Fruit fly (Drosophila melanogaster) whole organism, embryonic: ENCODE data around the gene Ufsp2.

Experiments
- Ada2b ChIP-seq: fragments of 200-800 bp; sonication (Bioruptor generic); IDR thresholded peaks from 2 replicates; pipeline ENCODE4 v1.3.6; 2022; ENCODE audit warnings: missing biosample characterization, missing genetic modification characterization
- Adf1 ChIP-seq: fragments of 200-800 bp; sonication (Bioruptor generic); IDR thresholded peaks from 2 replicates; pipeline ENCODE4 v1.3.6; 2022; ENCODE audit warnings: missing biosample characterization, missing genetic modification characterization
- BEAF-32 ChIP-seq: fragments of 200-800 bp; sonication (Bioruptor generic); optimal IDR thresholded peaks from 3 replicates; lab custom pipeline; 2017; ENCODE audit warnings: missing biosample characterization, missing genetic modification characterization, mild to moderate bottlenecking, moderate library complexity, missing genetic modification reagents
- Bgb ChIP-seq: fragments of 200-800 bp; sonication (Bioruptor generic); IDR thresholded peaks from 2 replicates; pipeline ENCODE4 v1.3.6; 2022; ENCODE audit warnings: missing biosample characterization, missing genetic modification characterization; ENCODE audit not compliant: partially characterized antibody
- CG10543 ChIP-seq: fragments of 200-800 bp; sonication (Bioruptor generic); optimal IDR thresholded peaks from 3 replicates; lab custom pipeline; 2017; ENCODE audit warnings: missing biosample characterization, mild to moderate bottlenecking, missing genetic modification characterization, moderate library complexity
- CG11504 ChIP-seq: fragments of 200-800 bp; sonication (Bioruptor generic); optimal IDR thresholded peaks from 3 replicates; lab custom pipeline; 2019; ENCODE audit warnings: missing biosample characterization, mild to moderate bottlenecking, missing genetic modification characterization, moderate library complexity
- CG11695 ChIP-seq: fragments of 200-800 bp; sonication (Bioruptor generic); IDR thresholded peaks from 3 replicates; pipeline ENCODE4 v1.3.6; 2022; ENCODE audit warnings: missing biosample characterization, missing genetic modification characterization
- CG11696 ChIP-seq: fragments of 200-800 bp; sonication (Bioruptor generic); IDR thresholded peaks from 2 replicates; pipeline ENCODE4 v1.3.6; 2022; ENCODE audit warnings: missing biosample characterization, missing genetic modification characterization
- CG11723 ChIP-seq: fragments of 200-800 bp; sonication (Bioruptor generic); optimal IDR thresholded peaks from 2 replicates; lab custom pipeline; 2017; ENCODE audit warnings: missing biosample characterization, mild to moderate bottlenecking, missing genetic modification characterization
- CG14860 ChIP-seq: fragments of 200-800 bp; sonication (Bioruptor generic); IDR thresholded peaks from 3 replicates; pipeline ENCODE4 v1.3.6; 2022; ENCODE audit warnings: missing biosample characterization, missing genetic modification characterization; ENCODE audit not compliant: partially characterized antibody
- CG15479 ChIP-seq: fragments of 200-800 bp; sonication (Bioruptor generic); optimal IDR thresholded peaks from 3 replicates; lab custom pipeline; 2019; ENCODE audit warnings: missing biosample characterization, mild to moderate bottlenecking, missing genetic modification characterization, moderate library complexity
- CG1647 ChIP-seq: fragments of 200-800 bp; sonication (Bioruptor generic); optimal IDR thresholded peaks from 3 replicates; lab custom pipeline; 2016; ENCODE audit warnings: missing biosample characterization, missing genetic modification characterization
- CG2120 ChIP-seq: fragments of 200-800 bp; sonication (Bioruptor generic); optimal IDR thresholded peaks from 3 replicates; lab custom pipeline; 2016; ENCODE audit warnings: missing biosample characterization, missing genetic modification characterization
- CG4820 ChIP-seq: fragments of 200-800 bp; sonication (Bioruptor generic); optimal IDR thresholded peaks from 3 replicates; lab custom pipeline; 2016; ENCODE audit warnings: missing biosample characterization, missing genetic modification characterization
- CG7372 ChIP-seq: fragments of 200-800 bp; sonication (Bioruptor generic); IDR thresholded peaks from 2 replicates; pipeline ENCODE4 v1.3.6; 2022; ENCODE audit warnings: missing biosample characterization, missing genetic modification characterization
- CG7839 ChIP-seq: fragments of 200-800 bp; sonication (Bioruptor generic); optimal IDR thresholded peaks from 3 replicates; lab custom pipeline; 2018; ENCODE audit warnings: missing biosample characterization, mild to moderate bottlenecking, missing genetic modification characterization, moderate library complexity
- CG9215 ChIP-seq: fragments of 200-800 bp; sonication (Bioruptor generic); IDR thresholded peaks from 2 replicates; pipeline ENCODE4 v1.3.6; 2022; ENCODE audit warnings: missing biosample characterization, missing genetic modification characterization
- CoRest ChIP-seq: fragments of 200-800 bp; sonication (Bioruptor generic); optimal IDR thresholded peaks from 3 replicates; lab custom pipeline; 2018; ENCODE audit warnings: missing biosample characterization, mild to moderate bottlenecking, missing genetic modification characterization, moderate library complexity
- D ChIP-seq, 2 experiments: fragments of 200-800 bp in 1 of 2; fragments of >200 bp in 1 of 2; sonication (Bioruptor generic) in 1 of 2; optimal IDR thresholded peaks; 2 replicates in 1 of 2; 3 replicates in 1 of 2; lab custom pipeline; 2017; ENCODE audit warnings: mild to moderate bottlenecking in 1 of 2, missing biosample characterization in 1 of 2, missing genetic modification characterization in 1 of 2, missing genetic modification reagents in 1 of 2
- Dll ChIP-seq: fragments of 200-800 bp; sonication (Bioruptor generic); IDR thresholded peaks from 4 replicates; pipeline ENCODE4 v1.3.6; 2022; ENCODE audit warnings: missing biosample characterization, missing genetic modification characterization; ENCODE audit not compliant: partially characterized antibody
- Ets65A ChIP-seq: fragments of 200-800 bp; sonication (Bioruptor generic); peaks from one replicate; lab custom pipeline; 2016; ENCODE audit warnings: missing biosample characterization, missing genetic modification characterization
- Hr51 ChIP-seq, 2 experiments: fragments of 200-800 bp; sonication (Bioruptor generic); optimal IDR thresholded peaks; 2 replicates in 1 of 2; 3 replicates in 1 of 2; lab custom pipeline; 2016 to 2018; ENCODE audit warnings: missing biosample characterization in 2 of 2, missing genetic modification characterization in 2 of 2, mild to moderate bottlenecking in 1 of 2, moderate library complexity in 1 of 2
- Sox100B ChIP-seq: fragments of 200-800 bp; sonication (Bioruptor generic); optimal IDR thresholded peaks from 3 replicates; lab custom pipeline; 2018; ENCODE audit warnings: missing biosample characterization, mild to moderate bottlenecking, missing genetic modification characterization
- Trl ChIP-seq, 3 experiments: fragments of >200 bp in 2 of 3; fragments of 200-800 bp in 1 of 3; sonication (Bioruptor generic) in 1 of 3; optimal IDR thresholded peaks; 2 replicates in 1 of 3; 3 replicates in 2 of 3; lab custom pipeline; 2016 to 2017; ENCODE audit warnings: missing biosample characterization in 1 of 3, missing genetic modification characterization in 1 of 3
- Xbp1 ChIP-seq: fragments of 200-800 bp; sonication (Bioruptor generic); optimal IDR thresholded peaks from 3 replicates; lab custom pipeline; 2016; ENCODE audit warnings: missing biosample characterization, mild to moderate bottlenecking, missing genetic modification characterization
- ac ChIP-seq: fragments of 200-800 bp; sonication (Bioruptor generic); optimal IDR thresholded peaks from 3 replicates; lab custom pipeline; 2017; ENCODE audit warnings: missing biosample characterization, mild to moderate bottlenecking, missing genetic modification characterization
- amos ChIP-seq: fragments of 200-800 bp; sonication (Bioruptor generic); IDR thresholded peaks from 2 replicates; pipeline ENCODE4 v1.3.6; 2022; ENCODE audit warnings: missing biosample characterization, missing genetic modification characterization; ENCODE audit not compliant: partially characterized antibody
- az2 ChIP-seq: fragments of 200-800 bp; sonication (Bioruptor generic); optimal IDR thresholded peaks from 3 replicates; lab custom pipeline; 2016; ENCODE audit warnings: missing biosample characterization, missing genetic modification characterization
- bbx ChIP-seq: fragments of 200-800 bp; sonication (Bioruptor generic); IDR thresholded peaks from 2 replicates; pipeline ENCODE4 v1.3.6; 2022; ENCODE audit warnings: missing biosample characterization, missing genetic modification characterization; ENCODE audit not compliant: partially characterized antibody
- cas ChIP-seq: fragments of 200-800 bp; sonication (Bioruptor generic); IDR thresholded peaks from 2 replicates; pipeline ENCODE4 v1.3.6; 2022; ENCODE audit warnings: missing biosample characterization, missing genetic modification characterization
- caup ChIP-seq: fragments of 200-800 bp; sonication (Bioruptor generic); optimal IDR thresholded peaks from 3 replicates; lab custom pipeline; 2017; ENCODE audit warnings: missing biosample characterization, mild to moderate bottlenecking, missing genetic modification characterization, moderate library complexity; ENCODE audit not compliant: severe bottlenecking
- crol ChIP-seq: fragments of 200-800 bp; sonication (Bioruptor generic); IDR thresholded peaks from 2 replicates; pipeline ENCODE4 v1.3.6; 2022; ENCODE audit warnings: missing biosample characterization, missing genetic modification characterization
- fu2 ChIP-seq: fragments of 200-800 bp; sonication (Bioruptor generic); optimal IDR thresholded peaks from 2 replicates; lab custom pipeline; 2016; ENCODE audit warnings: missing biosample characterization, missing genetic modification characterization
- gcm ChIP-seq: fragments of 200-800 bp; sonication (Bioruptor generic); optimal IDR thresholded peaks from 2 replicates; lab custom pipeline; 2019; ENCODE audit warnings: missing biosample characterization, mild to moderate bottlenecking, missing genetic modification characterization, moderate library complexity
- kni ChIP-seq: fragments of 200-800 bp; sonication (Bioruptor generic); optimal IDR thresholded peaks from 3 replicates; lab custom pipeline; 2017; ENCODE audit warnings: mild to moderate bottlenecking, missing biosample characterization, missing genetic modification reagents, missing genetic modification characterization
- salm ChIP-seq: fragments of 200-800 bp; sonication (Bioruptor generic); optimal IDR thresholded peaks from 2 replicates; lab custom pipeline; 2018; ENCODE audit warnings: missing biosample characterization, mild to moderate bottlenecking, missing genetic modification characterization
- scrt ChIP-seq: fragments of 200-800 bp; sonication (Bioruptor generic); optimal IDR thresholded peaks from 2 replicates; lab custom pipeline; 2018; ENCODE audit warnings: missing biosample characterization, mild to moderate bottlenecking, missing genetic modification characterization, moderate library complexity
- sd ChIP-seq: fragments of 200-800 bp; sonication (Bioruptor generic); optimal IDR thresholded peaks from 3 replicates; lab custom pipeline; 2018; ENCODE audit warnings: missing biosample characterization, mild to moderate bottlenecking, missing genetic modification characterization, moderate library complexity
- tio ChIP-seq: fragments of 200-800 bp; sonication (Bioruptor generic); optimal IDR thresholded peaks from 2 replicates; lab custom pipeline; 2017; ENCODE audit warnings: missing biosample characterization, missing genetic modification characterization, inconsistent platforms
- tll ChIP-seq, 2 experiments: fragments of 200-800 bp in 1 of 2; fragments of >200 bp in 1 of 2; sonication (Bioruptor generic) in 1 of 2; optimal IDR thresholded peaks; 2 replicates each; lab custom pipeline; 2017 to 2019; ENCODE audit warnings: missing biosample characterization in 2 of 2, missing genetic modification characterization in 2 of 2, mild to moderate bottlenecking in 1 of 2, moderate library complexity in 1 of 2
- trem ChIP-seq: fragments of 200-800 bp; optimal IDR thresholded peaks from 3 replicates; lab custom pipeline; 2019; ENCODE audit warnings: missing biosample characterization, mild to moderate bottlenecking, missing genetic modification characterization, moderate library complexity
- tx ChIP-seq: fragments of 200-800 bp; sonication (Bioruptor generic); optimal IDR thresholded peaks from 2 replicates; lab custom pipeline; 2016; ENCODE audit warnings: missing biosample characterization, missing genetic modification characterization
- unpg ChIP-seq: fragments of 200-800 bp; sonication (Bioruptor generic); optimal IDR thresholded peaks from 3 replicates; lab custom pipeline; 2018; ENCODE audit warnings: missing biosample characterization, mild to moderate bottlenecking, missing genetic modification characterization, moderate library complexity
- zen ChIP-seq: fragments of 200-800 bp; sonication (Bioruptor generic); optimal IDR thresholded peaks from 3 replicates; lab custom pipeline; 2018; ENCODE audit warnings: missing biosample characterization, mild to moderate bottlenecking, missing genetic modification characterization, moderate library complexity

The Ufsp2 gene

dm6 chr3L:15592536-15593260 lies 16.3 kb downstream of the Ufsp2 start (continued):
- peak in 1 of 2 experiments; percentile 85 for TF ChIP-seq Hr51 (GFP tag; optimal IDR thresholded peaks at IDR 0.05; lab: Kevin White, UChicago)
- peak; percentile 60 for TF ChIP-seq gcm
- TF ChIP-seq CG11696 = peak; percentile 81
- peak; percentile 58 for TF ChIP-seq caup (GFP tag; lab: Kevin White, UChicago)
- peak; percentile 7 for TF ChIP-seq tio (GFP tag; lab: Kevin White, UChicago)
- no peak for TF ChIP-seq amos (GFP tag; lab: Robert Waterston, UW)
- peak; percentile 64 for TF ChIP-seq unpg (GFP tag; lab: Kevin White, UChicago)
- peak; percentile 76 for TF ChIP-seq CoRest (tag; lab: Kevin White, UChicago)
- TF ChIP-seq kni = no peak
- peak; percentile 32 for TF ChIP-seq trem (tag; lab: Kevin White, UChicago)
- TF ChIP-seq tll (GFP tag; optimal IDR thresholded peaks at IDR 0.05; lab: Kevin White, UChicago) = no peak
- 0 out of 2 replicates have a peak, but pooled peaks have one; percentile 17 for TF ChIP-seq Ada2b (GFP tag; lab: Robert Waterston, UW)
- no peak for TF ChIP-seq CG15479 (GFP tag; lab: Kevin White, UChicago)
- no peak for TF ChIP-seq BEAF-32 (GFP tag; lab: Kevin White, UChicago)
- no peak for TF ChIP-seq Xbp1 (GFP tag; lab: Kevin White, UChicago)
- TF ChIP-seq CG10543 (GFP tag; lab: Kevin White, UChicago) = peak; percentile 1
- peak; percentile 76 for TF ChIP-seq Sox100B (GFP tag; lab: Kevin White, UChicago)
- no peak for TF ChIP-seq sd (tag; lab: Kevin White, UChicago)
- TF ChIP-seq CG11695 (GFP tag; lab: Robert Waterston, UW) = peak; percentile 78
- TF ChIP-seq CG7839 (tag; lab: Kevin White, UChicago) = peak; percentile 77
- peak; percentile 42 for TF ChIP-seq salm (tag; lab: Kevin White, UChicago)
- peak; percentile 58 for TF ChIP-seq CG7372 (GFP tag; lab: Robert Waterston, UW)

- peak; percentile 80 for TF ChIP-seq D (optimal IDR thresholded peaks at IDR 0.05; lab: Kevin White, UChicago)
- no peak for TF ChIP-seq D (GFP tag; optimal IDR thresholded peaks at IDR 0.05; lab: Kevin White, UChicago)
- TF ChIP-seq Adf1 (GFP tag; lab: Robert Waterston, UW) = no peak
- no peak for TF ChIP-seq tx (GFP tag; lab: Kevin White, UChicago)
- no peak for TF ChIP-seq CG9215 (GFP tag; lab: Robert Waterston, UW)
- peak; percentile 13 to 39 for TF ChIP-seq Trl (optimal IDR thresholded peaks at IDR 0.05; lab: Kevin White, UChicago)
- TF ChIP-seq Trl (GFP tag; optimal IDR thresholded peaks at IDR 0.05; lab: Kevin White, UChicago) = no peak
- TF ChIP-seq CG11723 (GFP tag; lab: Kevin White, UChicago) = no peak
- peak; percentile 48 for TF ChIP-seq CG11504 (tag; lab: Kevin White, UChicago)
- TF ChIP-seq ac (GFP tag; lab: Kevin White, UChicago) = peak; percentile 17
- peak; percentile 100 for TF ChIP-seq scrt (GFP tag; lab: Kevin White, UChicago)
These were observed 17.0 kb downstream of the Ufsp2 start for dm6 chr3L:15593399-15593798.

DNA sequence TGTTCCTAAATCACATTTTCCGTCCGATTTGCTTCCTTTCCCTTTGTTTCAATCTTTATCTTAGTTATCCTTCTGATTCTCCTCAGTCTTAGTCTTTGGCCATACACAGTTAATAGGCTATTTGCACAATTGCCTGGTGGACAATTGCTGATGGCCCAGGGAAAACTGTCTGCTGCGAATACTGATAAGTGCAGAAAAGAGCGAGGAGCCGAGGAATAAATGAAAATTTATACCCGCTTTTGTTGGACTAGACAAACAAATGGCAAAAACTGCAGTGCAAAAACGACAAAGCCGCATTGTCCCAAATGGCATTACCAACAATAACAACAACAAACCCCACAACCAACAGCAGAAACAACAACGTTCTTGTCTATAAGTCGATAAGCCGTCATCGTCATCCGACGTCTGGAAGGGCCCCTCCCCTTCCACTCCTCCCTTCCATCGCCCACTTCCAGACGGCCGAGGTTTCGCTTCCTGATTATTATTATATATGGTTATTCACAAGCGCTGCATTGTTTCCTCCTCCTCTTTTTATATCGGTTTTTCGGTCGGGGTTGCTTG lies 17.8 kb downstream of the Ufsp2 start:
- TF ChIP-seq Adf1 (GFP tag; lab: Robert Waterston, UW) (no peak), CG1647 (GFP tag; lab: Kevin White, UChicago) (no peak), CG7372 (GFP tag; lab: Robert Waterston, UW) (no peak), fu2 (GFP tag; lab: Kevin White, UChicago) (no peak), zen (peak; percentile 31), CG2120 (GFP tag; lab: Kevin White, UChicago) (no peak), CG4820 (no peak), crol (GFP tag; lab: Robert Waterston, UW) (peak; percentile 59), Dll (no peak), CG14860 (GFP tag; lab: Robert Waterston, UW) (no peak), cas (GFP tag; lab: Robert Waterston, UW) (no peak), Bgb (no peak), bbx (GFP tag; lab: Robert Waterston, UW) (no peak), az2 (GFP tag; lab: Kevin White, UChicago) (no peak), Ets65A (GFP tag; lab: Kevin White, UChicago) (no peak)
